Fruit fly (Drosophila melanogaster) whole organism, pupa: Measurements from ENCODE around the gene prt.

ENCODE experiments used
- CG10348 ChIP-seq: fragments of 200-800 bp; sonication (Bioruptor generic); IDR thresholded peaks from 2 replicates; pipeline ENCODE4 v1.3.6; 2022; ENCODE audit warnings: missing biosample characterization, missing genetic modification characterization
- CG13204 ChIP-seq: fragments of 200-800 bp; sonication (Bioruptor generic); optimal IDR thresholded peaks from 2 replicates; lab custom pipeline; 2018; ENCODE audit warnings: missing biosample characterization, mild to moderate bottlenecking, missing genetic modification characterization, moderate library complexity
- CG8301 ChIP-seq: fragments of 200-800 bp; sonication (Bioruptor generic); optimal IDR thresholded peaks from 2 replicates; lab custom pipeline; 2018; ENCODE audit warnings: missing biosample characterization, mild to moderate bottlenecking, missing genetic modification characterization
- Pif1B ChIP-seq: fragments of 200-800 bp; sonication (Bioruptor generic); optimal IDR thresholded peaks from 3 replicates; lab custom pipeline; 2016; ENCODE audit warnings: missing biosample characterization, missing genetic modification characterization
- Snoo ChIP-seq: fragments of 200-800 bp; sonication (Bioruptor generic); optimal IDR thresholded peaks from 3 replicates; lab custom pipeline; 2017; ENCODE audit warnings: missing biosample characterization, mild to moderate bottlenecking, missing genetic modification characterization, inconsistent platforms

DNA sequence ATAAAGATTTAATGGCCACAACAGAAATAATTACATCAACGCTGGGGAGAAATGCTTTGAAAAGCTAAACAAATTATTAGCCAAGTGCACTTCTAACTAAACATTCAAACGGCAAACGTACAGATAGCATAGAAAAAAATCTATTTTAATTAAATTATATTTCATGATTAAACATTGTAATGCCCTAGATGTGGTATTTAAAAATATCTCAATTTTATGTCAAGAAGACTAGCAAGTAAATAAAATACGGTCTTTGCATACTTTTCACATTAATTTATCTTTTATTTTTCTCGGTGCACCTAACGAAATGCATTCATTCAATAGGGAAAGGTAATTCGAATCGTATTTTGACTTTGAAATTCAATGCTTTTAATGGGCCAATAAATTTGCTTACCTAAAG is 39.2 kb downstream of the prt start:
- TF ChIP-seq CG13204 (GFP tag; lab: Kevin White, UChicago) (no peak), Snoo (tag; lab: Kevin White, UChicago) (no peak), Pif1B (GFP tag; lab: Kevin White, UChicago) (no peak), CG10348 (no peak), CG8301 (tag; lab: Kevin White, UChicago) (no peak)
